Worm (Caenorhabditis elegans) whole organism, L4/young adult: ENCODE measurements around the gene F58B4.3.

Source experiments
- dao-5 ChIP-seq: sonication (generic microtip); optimal IDR thresholded peaks from 2 replicates; lab custom pipeline; 2016; ENCODE audit warnings: missing genotype, missing genetic modification characterization, moderate library complexity, missing compliant biosample characterization
- him-1 ChIP-seq: sonication (generic microtip); optimal IDR thresholded peaks from 2 replicates; lab custom pipeline; 2016; ENCODE audit warnings: missing genotype, missing genetic modification reagents, missing genetic modification characterization, missing compliant biosample characterization

DNA sequence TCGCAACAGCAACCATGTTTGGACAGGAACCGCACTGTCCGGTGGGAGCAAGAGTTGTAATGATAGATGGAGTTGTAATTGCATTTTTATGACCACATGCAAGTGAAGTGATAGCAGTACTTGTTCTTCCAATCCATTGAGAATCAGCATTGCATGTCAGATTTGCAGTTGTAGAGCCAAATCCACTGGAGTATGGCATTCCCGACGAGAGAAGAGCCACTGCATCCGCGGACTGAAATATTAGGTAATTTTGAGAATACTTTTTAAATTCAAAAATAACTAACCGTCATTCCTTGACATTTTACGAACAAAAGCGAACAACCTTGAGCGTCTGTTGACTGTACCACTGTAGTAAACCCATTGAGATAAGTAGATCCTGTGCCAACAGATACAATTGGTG is 45.5 kb downstream of the F58B4.3 start:
- TF ChIP-seq him-1 (tag; lab: Kevin White, UChicago): no peak
- no peak for TF ChIP-seq dao-5
